Worm (Caenorhabditis elegans) whole organism, L2 larva: ENCODE results near the gene F02C12.2.
A peak's percentile ranks its signal among the peaks of the same experiment; 100 is the strongest.

Experiments
- C34F6.9 ChIP-seq: fragments of 150-350 bp; optimal IDR thresholded peaks from 2 replicates; lab custom pipeline; 2014; ENCODE audit warnings: missing biosample characterization, missing genetic modification characterization
- F13H6.1 ChIP-seq: sonication (generic microtip); optimal IDR thresholded peaks from 2 replicates; lab custom pipeline; 2016; ENCODE audit warnings: missing genetic modification characterization, missing compliant biosample characterization
- R02D3.7 ChIP-seq: fragments of 150-350 bp; optimal IDR thresholded peaks from 2 replicates; lab custom pipeline; 2014; ENCODE audit warnings: missing biosample characterization, missing genetic modification characterization
- Y55F3AM.14 ChIP-seq: fragments of 200-800 bp; sonication (Bioruptor generic); optimal IDR thresholded peaks from 2 replicates; lab custom pipeline; 2018; ENCODE audit warnings: mild to moderate bottlenecking, missing genetic modification characterization, missing compliant biosample characterization
- alr-1 ChIP-seq: fragments of 150-350 bp; optimal IDR thresholded peaks from 2 replicates; lab custom pipeline; 2014; ENCODE audit warnings: missing biosample characterization, missing genetic modification characterization
- aly-2 ChIP-seq: fragments of 150-350 bp; optimal IDR thresholded peaks from 2 replicates; lab custom pipeline; 2014; ENCODE audit warnings: missing biosample characterization, missing genetic modification characterization
- ama-1 ChIP-seq: fragments of 150-350 bp; optimal IDR thresholded peaks from 2 replicates; lab custom pipeline; 2018; ENCODE audit warnings: inconsistent platforms
- blmp-1 ChIP-seq: sonication (generic microtip); optimal IDR thresholded peaks from 2 replicates; lab custom pipeline; 2017; ENCODE audit warnings: missing genetic modification characterization, mild to moderate bottlenecking, missing compliant biosample characterization, antibody characterized with exemption, moderate library complexity; ENCODE audit not compliant: insufficient read depth
- ceh-16 ChIP-seq: fragments of 150-350 bp; optimal IDR thresholded peaks from 2 replicates; lab custom pipeline; 2014; ENCODE audit warnings: missing biosample characterization, missing genetic modification characterization
- ceh-82 ChIP-seq: fragments of 150-350 bp; optimal IDR thresholded peaks from 2 replicates; lab custom pipeline; 2014; ENCODE audit warnings: missing biosample characterization, missing genetic modification characterization
- crh-2 ChIP-seq: sonication (generic microtip); optimal IDR thresholded peaks from 2 replicates; lab custom pipeline; 2017; ENCODE audit warnings: missing biosample characterization, missing genetic modification characterization
- dmd-4 ChIP-seq: sonication (generic microtip); optimal IDR thresholded peaks from 2 replicates; lab custom pipeline; 2017; ENCODE audit warnings: missing biosample characterization, missing genetic modification characterization
- egl-27 ChIP-seq: sonication (generic microtip); optimal IDR thresholded peaks from 3 replicates; lab custom pipeline; 2017; ENCODE audit warnings: missing biosample characterization, missing genetic modification reagents, missing genetic modification characterization
- elt-3 ChIP-seq: sonication (generic microtip); optimal IDR thresholded peaks from 2 replicates; lab custom pipeline; 2017; ENCODE audit warnings: missing biosample characterization, missing genetic modification characterization
- fos-1 ChIP-seq: fragments of 150-350 bp; optimal IDR thresholded peaks from 2 replicates; lab custom pipeline; 2014; ENCODE audit warnings: missing biosample characterization, missing genetic modification characterization
- gmeb-1 ChIP-seq: fragments of 150-350 bp; optimal IDR thresholded peaks from 2 replicates; lab custom pipeline; 2014; ENCODE audit warnings: missing biosample characterization, missing genetic modification characterization
- lin-11 ChIP-seq: fragments of 150-350 bp; sonication (generic microtip); optimal IDR thresholded peaks from 2 replicates; lab custom pipeline; 2014; ENCODE audit warnings: missing biosample characterization, missing genetic modification characterization, inconsistent platforms, mixed read lengths
- lin-13 ChIP-seq: fragments of 150-350 bp; optimal IDR thresholded peaks from 2 replicates; lab custom pipeline; 2014; ENCODE audit warnings: missing biosample characterization, missing genetic modification reagents, missing genetic modification characterization
- lin-39 ChIP-seq: fragments of 150-350 bp; optimal IDR thresholded peaks from 2 replicates; lab custom pipeline; 2014; ENCODE audit warnings: missing biosample characterization, missing genetic modification reagents, missing genetic modification characterization
- mab-5 ChIP-seq: fragments of 150-350 bp; optimal IDR thresholded peaks from 2 replicates; lab custom pipeline; 2014; ENCODE audit warnings: missing biosample characterization, missing genetic modification characterization
- mbf-1 ChIP-seq: sonication (generic microtip); optimal IDR thresholded peaks from 2 replicates; lab custom pipeline; 2017; ENCODE audit warnings: missing biosample characterization, missing genetic modification characterization
- mdl-1 ChIP-seq, 2 experiments: fragments of 150-350 bp in 1 of 2; sonication (generic microtip) in 1 of 2; optimal IDR thresholded peaks; 2 replicates each; lab custom pipeline; 2017; ENCODE audit warnings: missing biosample characterization in 2 of 2, missing genetic modification characterization in 2 of 2
- nhr-10 ChIP-seq: sonication (generic microtip); optimal IDR thresholded peaks from 2 replicates; lab custom pipeline; 2017; ENCODE audit warnings: missing biosample characterization, missing genetic modification characterization
- nhr-11 ChIP-seq: fragments of 150-350 bp; optimal IDR thresholded peaks from 2 replicates; lab custom pipeline; 2014; ENCODE audit warnings: missing biosample characterization, missing genetic modification characterization
- nhr-12 ChIP-seq: fragments of 150-350 bp; optimal IDR thresholded peaks from 2 replicates; lab custom pipeline; 2014; ENCODE audit warnings: missing biosample characterization, missing genetic modification characterization
- nhr-129 ChIP-seq: fragments of 150-350 bp; optimal IDR thresholded peaks from 2 replicates; lab custom pipeline; 2014; ENCODE audit warnings: missing biosample characterization, missing genetic modification characterization
- nhr-21 ChIP-seq: fragments of 150-350 bp; optimal IDR thresholded peaks from 2 replicates; lab custom pipeline; 2014; ENCODE audit warnings: missing biosample characterization, missing genetic modification characterization
- nhr-23 ChIP-seq: fragments of 150-350 bp; optimal IDR thresholded peaks from 2 replicates; lab custom pipeline; 2014; ENCODE audit warnings: missing biosample characterization, missing genetic modification reagents, missing genetic modification characterization
- nhr-237 ChIP-seq: fragments of 150-350 bp; optimal IDR thresholded peaks from 2 replicates; lab custom pipeline; 2014; ENCODE audit warnings: missing biosample characterization, missing genetic modification characterization
- nhr-25 ChIP-seq: fragments of 150-350 bp; sonication (generic microtip); optimal IDR thresholded peaks from 3 replicates; lab custom pipeline; 2014; ENCODE audit warnings: missing biosample characterization, missing genetic modification characterization
- nhr-6 ChIP-seq: fragments of 150-350 bp; optimal IDR thresholded peaks from 2 replicates; lab custom pipeline; 2014; ENCODE audit warnings: missing biosample characterization, missing genetic modification characterization
- nhr-77 ChIP-seq: fragments of 150-350 bp; optimal IDR thresholded peaks from 2 replicates; lab custom pipeline; 2014; ENCODE audit warnings: missing biosample characterization, missing genetic modification characterization
- peb-1 ChIP-seq: fragments of 150-350 bp; optimal IDR thresholded peaks from 2 replicates; lab custom pipeline; 2014; ENCODE audit warnings: missing biosample characterization, missing genetic modification characterization
- sem-4 ChIP-seq: fragments of 150-350 bp; optimal IDR thresholded peaks from 2 replicates; lab custom pipeline; 2014; ENCODE audit warnings: missing biosample characterization, missing genetic modification reagents, missing genetic modification characterization
- skn-1 ChIP-seq: sonication (generic microtip); optimal IDR thresholded peaks from 2 replicates; lab custom pipeline; 2017; ENCODE audit warnings: missing biosample characterization, missing genetic modification characterization
- sma-3 ChIP-seq: sonication (generic microtip); optimal IDR thresholded peaks from 2 replicates; lab custom pipeline; 2016; ENCODE audit warnings: missing genetic modification reagents, missing genetic modification characterization, missing compliant biosample characterization
- sma-9 ChIP-seq, 2 experiments: fragments of 150-350 bp in 1 of 2; sonication (generic microtip) in 1 of 2; optimal IDR thresholded peaks; 2 replicates each; lab custom pipeline; 2014 to 2016; ENCODE audit warnings: missing genetic modification characterization in 2 of 2, mild to moderate bottlenecking in 1 of 2, missing biosample characterization in 1 of 2, missing compliant biosample characterization in 1 of 2, missing genetic modification reagents in 1 of 2, moderate library complexity in 1 of 2
- snpc-4 ChIP-seq: fragments of 150-350 bp; optimal IDR thresholded peaks from 2 replicates; lab custom pipeline; 2014; ENCODE audit warnings: missing biosample characterization, missing genetic modification characterization
- unc-39 ChIP-seq: fragments of 150-350 bp; optimal IDR thresholded peaks from 2 replicates; lab custom pipeline; 2014; ENCODE audit warnings: missing biosample characterization, missing genetic modification characterization
- unc-55 ChIP-seq: fragments of 150-350 bp; sonication (generic microtip); optimal IDR thresholded peaks from 3 replicates; lab custom pipeline; 2014; ENCODE audit warnings: missing biosample characterization, missing genetic modification reagents, missing genetic modification characterization
- unc-62 ChIP-seq: fragments of 150-350 bp; optimal IDR thresholded peaks from 2 replicates; lab custom pipeline; 2014; ENCODE audit warnings: missing biosample characterization, missing genetic modification reagents, missing genetic modification characterization
- zag-1 ChIP-seq: fragments of 150-350 bp; optimal IDR thresholded peaks from 2 replicates; lab custom pipeline; 2014; ENCODE audit warnings: missing biosample characterization, missing genetic modification characterization
- ztf-1 ChIP-seq: fragments of 200-800 bp; sonication (Bioruptor generic); conservative IDR thresholded peaks from 2 replicates; pipeline ENCODE4 v1.3.6; 2022; ENCODE audit warnings: missing genetic modification characterization, missing compliant biosample characterization
- ztf-11 ChIP-seq: sonication (generic microtip); optimal IDR thresholded peaks from 2 replicates; lab custom pipeline; 2017; ENCODE audit warnings: missing biosample characterization, missing genetic modification characterization
- ztf-4 ChIP-seq: fragments of 150-350 bp; optimal IDR thresholded peaks from 2 replicates; lab custom pipeline; 2014; ENCODE audit warnings: missing biosample characterization, missing genetic modification characterization

F02C12.2 gene

ce11 chrX:13419884-13420339, 20.8 kb upstream of the F02C12.2 start, which contains the start of gene C29F7.3 (continued):
- TF ChIP-seq ceh-16 (tag; lab: Kevin White, UChicago) (no peak), nhr-21 (tag; lab: Kevin White, UChicago) (no peak), crh-2 (tag; lab: Kevin White, UChicago) (peak; percentile 26), unc-62 (GFP tag; lab: Kevin White, UChicago) (no peak)
- TF ChIP-seq, all 48 proteins: peak for 9

ce11 chrX:13417479-13417878, 18.4 kb upstream of the F02C12.2 start:
- TF ChIP-seq crh-2 (tag; lab: Kevin White, UChicago) (no peak), ceh-16 (tag; lab: Kevin White, UChicago) (no peak), sma-3 (GFP tag; lab: Kevin White, UChicago) (no peak), nhr-77 (tag; lab: Kevin White, UChicago) (no peak), gmeb-1 (no peak), nhr-129 (no peak), elt-3 (tag; lab: Kevin White, UChicago) (no peak), ztf-4 (tag; lab: Kevin White, UChicago) (no peak), nhr-21 (tag; lab: Kevin White, UChicago) (no peak), peb-1 (no peak), F13H6.1 (no peak)

DNA sequence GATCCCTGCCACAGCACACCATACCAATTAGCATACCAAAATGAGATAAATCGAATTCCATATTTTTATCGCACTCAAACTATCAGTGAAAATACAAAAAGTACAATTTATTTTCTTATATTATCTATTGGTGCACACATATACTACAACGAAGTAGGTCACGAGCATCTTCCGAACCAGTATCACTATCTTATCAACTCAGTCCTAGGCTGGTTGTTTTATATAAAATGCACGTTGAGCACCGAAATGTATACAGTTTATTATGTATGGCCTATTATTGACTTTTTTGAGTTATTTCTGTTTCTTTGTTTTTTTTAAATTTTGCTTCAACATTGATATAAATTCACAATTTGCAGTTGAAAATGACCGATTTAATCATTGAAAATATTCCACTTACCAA, 16.6 kb upstream of the F02C12.2 start, which contains the start of gene C29F7.2:
Gene C29F7.2 (plus strand): TSS at position 357 of the 400 bp plus-strand sequence.
- TF ChIP-seq ama-1 (lab: Kevin White, UChicago) (no peak), nhr-12 (no peak), C34F6.9 (no peak), R02D3.7 (tag; lab: Kevin White, UChicago) (no peak), fos-1 (peak; percentile 32), sma-3 (GFP tag; lab: Kevin White, UChicago) (peak; percentile 18), crh-2 (tag; lab: Kevin White, UChicago) (peak; percentile 38), mbf-1 (no peak), sma-9 (GFP tag; optimal IDR thresholded peaks at IDR 0.05; lab: Kevin White, UChicago) (peak; percentile 57), sma-9 (tag; optimal IDR thresholded peaks at IDR 0.05; lab: Kevin White, UChicago) (no peak), unc-62 (GFP tag; lab: Kevin White, UChicago) (no peak), nhr-25 (no peak), gmeb-1 (peak; percentile 17), peb-1 (no peak)

DNA sequence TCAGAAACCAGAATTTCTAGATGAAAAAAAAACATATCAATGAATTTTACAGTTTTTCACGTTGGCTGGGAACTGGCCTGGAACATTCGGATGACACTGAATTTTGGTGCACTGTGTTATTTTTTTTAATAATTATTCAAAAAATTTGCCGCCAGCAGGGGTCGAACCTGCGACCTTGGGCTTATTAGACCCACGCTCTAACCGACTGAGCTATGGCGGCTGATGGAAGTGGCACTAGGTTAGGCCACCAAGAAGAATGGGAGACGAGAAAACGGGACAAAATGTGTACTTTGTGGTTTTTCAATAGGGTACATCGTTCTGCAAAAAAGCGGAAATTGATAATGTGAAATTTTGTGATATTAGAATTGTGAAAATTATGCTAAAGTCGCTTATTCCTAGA, 15.9 kb upstream of the F02C12.2 start:
- TF ChIP-seq aly-2 (no peak), lin-39 (tag; lab: Kevin White, UChicago) (no peak), ama-1 (lab: Kevin White, UChicago) (no peak), ceh-82 (no peak), mdl-1 (tag; optimal IDR thresholded peaks at IDR 0.05; lab: Kevin White, UChicago) (no peak), unc-62 (GFP tag; lab: Kevin White, UChicago) (no peak), ceh-16 (tag; lab: Kevin White, UChicago) (no peak), egl-27 (tag; lab: Kevin White, UChicago) (no peak), nhr-21 (tag; lab: Kevin White, UChicago) (peak; percentile 31), Y55F3AM.14 (no peak), ztf-11 (tag; lab: Kevin White, UChicago) (no peak), lin-11 (tag; lab: Kevin White, UChicago) (peak; percentile 1), snpc-4 (tag; lab: Kevin White, UChicago) (no peak), sem-4 (tag; lab: Kevin White, UChicago) (no peak), sma-9 (GFP tag; optimal IDR thresholded peaks at IDR 0.05; lab: Kevin White, UChicago) (peak; percentile 63), sma-9 (tag; optimal IDR thresholded peaks at IDR 0.05; lab: Kevin White, UChicago) (no peak), nhr-237 (tag; lab: Kevin White, UChicago) (no peak), nhr-10 (tag; lab: Kevin White, UChicago) (no peak), nhr-129 (no peak), zag-1 (tag; lab: Kevin White, UChicago) (no peak), elt-3 (tag; lab: Kevin White, UChicago) (no peak), blmp-1 (no peak), nhr-11 (tag; lab: Kevin White, UChicago) (no peak), lin-13 (GFP tag; lab: Kevin White, UChicago) (no peak), R02D3.7 (tag; lab: Kevin White, UChicago) (no peak), unc-55 (GFP tag; lab: Kevin White, UChicago) (no peak), dmd-4 (tag; lab: Kevin White, UChicago) (no peak), ztf-4 (tag; lab: Kevin White, UChicago) (no peak), unc-39 (no peak), ztf-1 (GFP tag; lab: Robert Waterston, UW) (no peak), F13H6.1 (peak; percentile 11), nhr-6 (tag; lab: Kevin White, UChicago) (no peak), alr-1 (tag; lab: Kevin White, UChicago) (no peak), nhr-23 (tag; lab: Kevin White, UChicago) (no peak), mbf-1 (no peak), gmeb-1 (peak; percentile 9), fos-1 (peak; percentile 11), mab-5 (tag; lab: Kevin White, UChicago) (no peak), skn-1 (tag; lab: Kevin White, UChicago) (no peak), nhr-12 (no peak)
